Fruit fly (Drosophila melanogaster): Measurements from ENCODE around the gene CG13358.

CG13358 gene

DNA sequence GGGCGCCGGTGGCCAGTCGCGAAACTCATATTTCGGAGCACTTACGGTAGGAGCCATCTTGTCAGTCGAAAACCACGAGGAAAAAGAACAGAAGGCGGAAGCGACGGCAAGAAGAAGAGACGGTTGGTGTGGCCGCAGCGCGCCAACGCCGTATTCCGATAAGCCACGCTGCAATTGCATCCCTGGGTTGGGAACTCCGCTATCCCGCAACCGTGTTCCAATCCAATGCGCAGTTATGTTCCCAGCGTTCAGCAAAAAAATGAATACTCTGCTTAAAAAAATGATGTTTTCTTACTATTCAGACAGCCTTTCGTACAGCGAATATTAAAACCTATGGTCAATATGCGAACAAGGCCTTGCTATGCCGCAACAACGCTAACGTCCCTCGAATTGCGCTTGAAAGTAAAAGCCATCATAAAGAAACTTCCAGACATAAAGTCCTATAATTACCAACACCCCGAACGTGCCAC, 39.6 kb downstream of the CG13358 start, which contains the start of gene RpL22 (continued):
- TF ChIP-seq Antp (GFP tag; optimal IDR thresholded peaks at IDR 0.05) (peak; percentile 75), Aef1 (GFP tag; IDR thresholded peaks at IDR 0.05) (peak; percentile 71), CG3847 (GFP tag; IDR thresholded peaks at IDR 0.05) (peak; percentile 91), CG4282 (GFP tag; optimal IDR thresholded peaks at IDR 0.05) (peak; percentile 90), Lpt (GFP tag; optimal IDR thresholded peaks at IDR 0.05) (no peak), CG17328 (GFP tag; IDR thresholded peaks at IDR 0.05) (peak; percentile 93), CG14710 (tag; optimal IDR thresholded peaks at IDR 0.05) (peak; percentile 94), toy (GFP tag; IDR thresholded peaks at IDR 0.05) (peak; percentile 61; the same call in 1 of the 2 replicates), caup (GFP tag; optimal IDR thresholded peaks at IDR 0.05; ENCODE audit: severe bottlenecking) (peak; percentile 97), CG6813 (GFP tag; optimal IDR thresholded peaks at IDR 0.05) (peak; percentile 95), Hmx (GFP tag; optimal IDR thresholded peaks at IDR 0.05) (no peak), nmo (GFP tag; optimal IDR thresholded peaks at IDR 0.05) (peak; percentile 81), CG12104 (GFP tag; optimal IDR thresholded peaks at IDR 0.05) (peak; percentile 83), Atf-2 (GFP tag; optimal IDR thresholded peaks at IDR 0.05) (peak; percentile 75), luna (GFP tag; optimal IDR thresholded peaks at IDR 0.05) (peak; percentile 85), CG4404 (GFP tag; IDR thresholded peaks at IDR 0.05) (peak; percentile 66), twi (tag; optimal IDR thresholded peaks at IDR 0.05) (peak; percentile 42), CG1647 (GFP tag; optimal IDR thresholded peaks at IDR 0.05) (peak; percentile 70), CG9437 (GFP tag; optimal IDR thresholded peaks at IDR 0.05) (peak; percentile 65), Sry-β (GFP tag; optimal IDR thresholded peaks at IDR 0.05) (peak; percentile 33), nom (GFP tag; optimal IDR thresholded peaks at IDR 0.05) (peak; percentile 87), CG4360 (GFP tag; IDR thresholded peaks at IDR 0.05) (peak; percentile 38; the same call in 1 of the 2 replicates), CG6854 (GFP tag; optimal IDR thresholded peaks at IDR 0.05) (peak; percentile 86), slou (GFP tag; optimal IDR thresholded peaks at IDR 0.05) (peak; percentile 86), CG6254 (GFP tag; optimal IDR thresholded peaks at IDR 0.05) (peak; percentile 79), CG2202 (tag; optimal IDR thresholded peaks at IDR 0.05) (peak; percentile 76), CG7839 (tag; optimal IDR thresholded peaks at IDR 0.05) (peak; percentile 79), CG4854 (GFP tag; optimal IDR thresholded peaks at IDR 0.05) (peak; percentile 82), NC2β (GFP tag; optimal IDR thresholded peaks at IDR 0.05) (peak; percentile 99), Camta (GFP tag; optimal IDR thresholded peaks at IDR 0.05) (peak; percentile 91), slbo (GFP tag; IDR thresholded peaks at IDR 0.05) (peak; percentile 86), sug (tag; optimal IDR thresholded peaks at IDR 0.05) (peak; percentile 77), kni (GFP tag; optimal IDR thresholded peaks at IDR 0.05) (peak; percentile 72), CG7987 (GFP tag; optimal IDR thresholded peaks at IDR 0.05) (peak; percentile 95), so (GFP tag; IDR thresholded peaks at IDR 0.05) (peak; percentile 81), Lhr (GFP tag; optimal IDR thresholded peaks at IDR 0.05) (peak; percentile 97), CG6654 (GFP tag; optimal IDR thresholded peaks at IDR 0.05) (peak; percentile 75), zfh1 (GFP tag; IDR thresholded peaks at IDR 0.05) (peak; percentile 89), CG12071 (GFP tag; optimal IDR thresholded peaks at IDR 0.05) (peak; percentile 85), CG4820 (GFP tag; optimal IDR thresholded peaks at IDR 0.05) (peak; percentile 72), CG30431 (GFP tag; optimal IDR thresholded peaks at IDR 0.05) (peak; percentile 76), onecut (GFP tag; IDR thresholded peaks at IDR 0.05) (peak; percentile 91), Deaf1 (tag; optimal IDR thresholded peaks at IDR 0.05) (peak; percentile 54), CHES-1-like (GFP tag; optimal IDR thresholded peaks at IDR 0.05) (peak; percentile 92), CG32767 (GFP tag; IDR thresholded peaks at IDR 0.05) (peak; percentile 58; the same call in 1 of the 2 replicates), lilli (GFP tag; optimal IDR thresholded peaks at IDR 0.05) (peak; percentile 79), CG8944 (GFP tag; optimal IDR thresholded peaks at IDR 0.05) (peak; percentile 75), chinmo (GFP tag; IDR thresholded peaks at IDR 0.05; ENCODE audit: partially characterized antibody) (0 out of 4 replicates have a peak, but pooled peaks have one; percentile 9), CG4730 (GFP tag; IDR thresholded peaks at IDR 0.05) (peak; percentile 71), CG3995 (GFP tag; optimal IDR thresholded peaks at IDR 0.05) (peak; percentile 81), CG6765 (GFP tag; optimal IDR thresholded peaks at IDR 0.05) (peak; percentile 95)

All from whole organism, embryonic.